Worm (Caenorhabditis elegans) whole organism, L2 larva: Measurements from ENCODE around the gene fbxa-190.

ENCODE experiments used
- C34F6.9 ChIP-seq: fragments of 150-350 bp; optimal IDR thresholded peaks from 2 replicates; lab custom pipeline; 2014; ENCODE audit warnings: missing biosample characterization, missing genetic modification characterization
- F13H6.1 ChIP-seq: sonication (generic microtip); optimal IDR thresholded peaks from 2 replicates; lab custom pipeline; 2016; ENCODE audit warnings: missing genetic modification characterization, missing compliant biosample characterization
- R02D3.7 ChIP-seq: fragments of 150-350 bp; optimal IDR thresholded peaks from 2 replicates; lab custom pipeline; 2014; ENCODE audit warnings: missing biosample characterization, missing genetic modification characterization
- Y55F3AM.14 ChIP-seq: fragments of 200-800 bp; sonication (Bioruptor generic); optimal IDR thresholded peaks from 2 replicates; lab custom pipeline; 2018; ENCODE audit warnings: mild to moderate bottlenecking, missing genetic modification characterization, missing compliant biosample characterization
- ZK546.5 ChIP-seq: sonication (generic microtip); optimal IDR thresholded peaks from 2 replicates; lab custom pipeline; 2017; ENCODE audit warnings: missing biosample characterization, missing genetic modification characterization
- aly-2 ChIP-seq: fragments of 150-350 bp; optimal IDR thresholded peaks from 2 replicates; lab custom pipeline; 2014; ENCODE audit warnings: missing biosample characterization, missing genetic modification characterization
- blmp-1 ChIP-seq: sonication (generic microtip); optimal IDR thresholded peaks from 2 replicates; lab custom pipeline; 2017; ENCODE audit warnings: missing genetic modification characterization, mild to moderate bottlenecking, missing compliant biosample characterization, antibody characterized with exemption, moderate library complexity; ENCODE audit not compliant: insufficient read depth
- ceh-16 ChIP-seq: fragments of 150-350 bp; optimal IDR thresholded peaks from 2 replicates; lab custom pipeline; 2014; ENCODE audit warnings: missing biosample characterization, missing genetic modification characterization
- ceh-82 ChIP-seq: fragments of 150-350 bp; optimal IDR thresholded peaks from 2 replicates; lab custom pipeline; 2014; ENCODE audit warnings: missing biosample characterization, missing genetic modification characterization
- crh-2 ChIP-seq: sonication (generic microtip); optimal IDR thresholded peaks from 2 replicates; lab custom pipeline; 2017; ENCODE audit warnings: missing biosample characterization, missing genetic modification characterization
- dmd-4 ChIP-seq: sonication (generic microtip); optimal IDR thresholded peaks from 2 replicates; lab custom pipeline; 2017; ENCODE audit warnings: missing biosample characterization, missing genetic modification characterization
- egl-27 ChIP-seq: sonication (generic microtip); optimal IDR thresholded peaks from 3 replicates; lab custom pipeline; 2017; ENCODE audit warnings: missing biosample characterization, missing genetic modification reagents, missing genetic modification characterization
- elt-1 ChIP-seq: fragments of 150-350 bp; optimal IDR thresholded peaks from 2 replicates; lab custom pipeline; 2014; ENCODE audit warnings: missing biosample characterization, missing genetic modification characterization
- elt-3 ChIP-seq: sonication (generic microtip); optimal IDR thresholded peaks from 2 replicates; lab custom pipeline; 2017; ENCODE audit warnings: missing biosample characterization, missing genetic modification characterization
- fos-1 ChIP-seq: fragments of 150-350 bp; optimal IDR thresholded peaks from 2 replicates; lab custom pipeline; 2014; ENCODE audit warnings: missing biosample characterization, missing genetic modification characterization
- gmeb-1 ChIP-seq: fragments of 150-350 bp; optimal IDR thresholded peaks from 2 replicates; lab custom pipeline; 2014; ENCODE audit warnings: missing biosample characterization, missing genetic modification characterization
- lin-11 ChIP-seq: fragments of 150-350 bp; sonication (generic microtip); optimal IDR thresholded peaks from 2 replicates; lab custom pipeline; 2014; ENCODE audit warnings: missing biosample characterization, missing genetic modification characterization, inconsistent platforms, mixed read lengths
- lin-13 ChIP-seq: fragments of 150-350 bp; optimal IDR thresholded peaks from 2 replicates; lab custom pipeline; 2014; ENCODE audit warnings: missing biosample characterization, missing genetic modification reagents, missing genetic modification characterization
- lin-39 ChIP-seq: fragments of 150-350 bp; optimal IDR thresholded peaks from 2 replicates; lab custom pipeline; 2014; ENCODE audit warnings: missing biosample characterization, missing genetic modification reagents, missing genetic modification characterization
- lsy-2 ChIP-seq, 2 experiments: fragments of 150-350 bp in 1 of 2; sonication (generic microtip) in 1 of 2; optimal IDR thresholded peaks; 2 replicates each; lab custom pipeline; 2014 to 2017; ENCODE audit warnings: missing biosample characterization in 2 of 2, missing genetic modification characterization in 2 of 2
- mab-5 ChIP-seq: fragments of 150-350 bp; optimal IDR thresholded peaks from 2 replicates; lab custom pipeline; 2014; ENCODE audit warnings: missing biosample characterization, missing genetic modification characterization
- mbf-1 ChIP-seq: sonication (generic microtip); optimal IDR thresholded peaks from 2 replicates; lab custom pipeline; 2017; ENCODE audit warnings: missing biosample characterization, missing genetic modification characterization
- mdl-1 ChIP-seq, 2 experiments: fragments of 150-350 bp in 1 of 2; sonication (generic microtip) in 1 of 2; optimal IDR thresholded peaks; 2 replicates each; lab custom pipeline; 2017; ENCODE audit warnings: missing biosample characterization in 2 of 2, missing genetic modification characterization in 2 of 2
- nhr-10 ChIP-seq: sonication (generic microtip); optimal IDR thresholded peaks from 2 replicates; lab custom pipeline; 2017; ENCODE audit warnings: missing biosample characterization, missing genetic modification characterization
- nhr-11 ChIP-seq: fragments of 150-350 bp; optimal IDR thresholded peaks from 2 replicates; lab custom pipeline; 2014; ENCODE audit warnings: missing biosample characterization, missing genetic modification characterization
- nhr-12 ChIP-seq: fragments of 150-350 bp; optimal IDR thresholded peaks from 2 replicates; lab custom pipeline; 2014; ENCODE audit warnings: missing biosample characterization, missing genetic modification characterization
- nhr-129 ChIP-seq: fragments of 150-350 bp; optimal IDR thresholded peaks from 2 replicates; lab custom pipeline; 2014; ENCODE audit warnings: missing biosample characterization, missing genetic modification characterization
- nhr-21 ChIP-seq: fragments of 150-350 bp; optimal IDR thresholded peaks from 2 replicates; lab custom pipeline; 2014; ENCODE audit warnings: missing biosample characterization, missing genetic modification characterization
- nhr-23 ChIP-seq: fragments of 150-350 bp; optimal IDR thresholded peaks from 2 replicates; lab custom pipeline; 2014; ENCODE audit warnings: missing biosample characterization, missing genetic modification reagents, missing genetic modification characterization
- nhr-237 ChIP-seq: fragments of 150-350 bp; optimal IDR thresholded peaks from 2 replicates; lab custom pipeline; 2014; ENCODE audit warnings: missing biosample characterization, missing genetic modification characterization
- nhr-6 ChIP-seq: fragments of 150-350 bp; optimal IDR thresholded peaks from 2 replicates; lab custom pipeline; 2014; ENCODE audit warnings: missing biosample characterization, missing genetic modification characterization
- nhr-77 ChIP-seq: fragments of 150-350 bp; optimal IDR thresholded peaks from 2 replicates; lab custom pipeline; 2014; ENCODE audit warnings: missing biosample characterization, missing genetic modification characterization
- peb-1 ChIP-seq: fragments of 150-350 bp; optimal IDR thresholded peaks from 2 replicates; lab custom pipeline; 2014; ENCODE audit warnings: missing biosample characterization, missing genetic modification characterization
- sem-4 ChIP-seq: fragments of 150-350 bp; optimal IDR thresholded peaks from 2 replicates; lab custom pipeline; 2014; ENCODE audit warnings: missing biosample characterization, missing genetic modification reagents, missing genetic modification characterization
- skn-1 ChIP-seq: sonication (generic microtip); optimal IDR thresholded peaks from 2 replicates; lab custom pipeline; 2017; ENCODE audit warnings: missing biosample characterization, missing genetic modification characterization
- sma-9 ChIP-seq, 2 experiments: fragments of 150-350 bp in 1 of 2; sonication (generic microtip) in 1 of 2; optimal IDR thresholded peaks; 2 replicates each; lab custom pipeline; 2014 to 2016; ENCODE audit warnings: missing genetic modification characterization in 2 of 2, mild to moderate bottlenecking in 1 of 2, missing biosample characterization in 1 of 2, missing compliant biosample characterization in 1 of 2, missing genetic modification reagents in 1 of 2, moderate library complexity in 1 of 2
- unc-39 ChIP-seq: fragments of 150-350 bp; optimal IDR thresholded peaks from 2 replicates; lab custom pipeline; 2014; ENCODE audit warnings: missing biosample characterization, missing genetic modification characterization
- unc-55 ChIP-seq: fragments of 150-350 bp; sonication (generic microtip); optimal IDR thresholded peaks from 3 replicates; lab custom pipeline; 2014; ENCODE audit warnings: missing biosample characterization, missing genetic modification reagents, missing genetic modification characterization
- zag-1 ChIP-seq: fragments of 150-350 bp; optimal IDR thresholded peaks from 2 replicates; lab custom pipeline; 2014; ENCODE audit warnings: missing biosample characterization, missing genetic modification characterization
- ztf-1 ChIP-seq: fragments of 200-800 bp; sonication (Bioruptor generic); conservative IDR thresholded peaks from 2 replicates; pipeline ENCODE4 v1.3.6; 2022; ENCODE audit warnings: missing genetic modification characterization, missing compliant biosample characterization
- ztf-11 ChIP-seq: sonication (generic microtip); optimal IDR thresholded peaks from 2 replicates; lab custom pipeline; 2017; ENCODE audit warnings: missing biosample characterization, missing genetic modification characterization
- ztf-4 ChIP-seq: fragments of 150-350 bp; optimal IDR thresholded peaks from 2 replicates; lab custom pipeline; 2014; ENCODE audit warnings: missing biosample characterization, missing genetic modification characterization

fbxa-190 gene

DNA sequence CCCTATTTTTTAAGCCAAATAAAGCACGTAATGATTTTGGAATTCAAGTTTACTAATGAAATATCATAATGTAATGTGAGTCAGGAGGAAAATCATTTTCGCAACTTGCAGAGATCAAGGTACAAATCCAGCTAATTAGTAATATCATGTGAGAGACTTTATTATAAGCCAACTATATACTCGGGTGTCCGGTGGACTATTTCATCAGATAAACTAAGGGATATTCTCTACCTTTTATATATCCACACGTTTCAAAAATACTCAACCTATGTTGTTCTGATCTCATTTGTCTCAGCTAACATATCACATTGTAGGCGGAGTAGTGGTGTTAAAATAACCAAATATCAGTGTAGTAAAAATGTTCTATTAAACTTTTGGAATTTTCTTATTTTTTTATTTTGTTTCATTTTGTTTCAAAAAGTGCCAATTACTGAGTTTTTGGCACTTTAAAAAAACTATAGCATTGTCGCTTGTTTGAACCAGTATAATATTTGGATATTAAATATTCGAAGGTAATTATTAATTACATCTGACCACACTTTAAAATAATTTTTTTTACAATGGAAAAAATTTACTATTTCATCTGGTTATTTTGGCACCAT, 17.7 kb downstream of the fbxa-190 start (continued):
- TF ChIP-seq elt-3 (tag; lab: Kevin White, UChicago): no peak
- peak; percentile 87 for TF ChIP-seq nhr-77 (tag; lab: Kevin White, UChicago)
- peak; percentile 87 for TF ChIP-seq gmeb-1 (tag; lab: Kevin White, UChicago)
- peak; percentile 92 for TF ChIP-seq nhr-237 (tag; lab: Kevin White, UChicago)
- TF ChIP-seq nhr-23: no peak
- peak; percentile 73 for TF ChIP-seq dmd-4 (tag; lab: Kevin White, UChicago)
- peak; percentile 84 for TF ChIP-seq C34F6.9

DNA sequence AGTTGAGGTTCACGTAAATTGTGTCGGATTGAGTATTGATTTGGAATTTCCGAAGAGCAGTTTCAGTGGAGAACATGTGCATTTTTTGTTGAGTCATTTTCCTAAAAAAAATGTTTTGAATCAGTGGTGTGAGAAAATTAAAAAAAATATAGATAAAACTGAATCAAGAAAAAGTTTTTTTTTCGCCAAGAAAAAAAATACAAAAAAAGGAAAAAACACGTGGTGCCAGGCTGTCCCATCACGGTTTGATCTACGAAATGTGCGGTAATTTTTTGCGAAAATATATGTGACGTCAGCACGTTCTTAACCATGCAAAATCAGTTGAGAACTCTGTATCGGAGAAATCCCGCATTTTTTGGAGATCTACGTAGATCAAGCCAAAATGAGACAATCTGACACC, 22.1 kb downstream of the fbxa-190 start, which contains the start of gene F56C3.9:
Gene F56C3.9 (minus strand): TSS at position 101 of the 400 bp plus-strand sequence.
- TF ChIP-seq unc-39 (tag; lab: Kevin White, UChicago) (no peak), mdl-1 (tag; optimal IDR thresholded peaks at IDR 0.05; lab: Kevin White, UChicago) (no peak), lin-39 (tag; lab: Kevin White, UChicago) (no peak), ztf-4 (no peak), R02D3.7 (tag; lab: Kevin White, UChicago) (no peak), C34F6.9 (no peak)
- TF ChIP-seq, all 48 proteins: peak for 0

DNA sequence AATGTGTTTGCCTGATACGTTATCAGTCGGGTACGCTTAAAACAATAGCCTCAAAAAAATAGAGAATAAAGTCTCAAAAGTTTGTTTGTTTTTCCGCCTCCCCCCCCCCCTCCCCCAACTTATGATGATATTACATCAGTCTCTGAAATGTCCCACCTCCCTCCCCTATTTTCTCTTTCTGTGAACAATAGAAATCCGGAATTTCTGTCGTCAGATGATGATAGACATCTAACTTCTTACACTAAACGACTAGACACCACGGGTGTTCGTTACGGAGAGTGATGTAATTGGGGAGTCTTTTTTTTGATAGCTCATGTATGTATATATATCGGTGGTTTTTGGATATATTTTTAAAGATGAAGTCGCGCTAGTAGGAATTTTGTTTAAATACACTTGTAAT, 22.6 kb downstream of the fbxa-190 start:
- no peak for TF ChIP-seq ztf-11 (tag; lab: Kevin White, UChicago)
- peak; percentile 42 for TF ChIP-seq nhr-129 (tag; lab: Kevin White, UChicago)

DNA sequence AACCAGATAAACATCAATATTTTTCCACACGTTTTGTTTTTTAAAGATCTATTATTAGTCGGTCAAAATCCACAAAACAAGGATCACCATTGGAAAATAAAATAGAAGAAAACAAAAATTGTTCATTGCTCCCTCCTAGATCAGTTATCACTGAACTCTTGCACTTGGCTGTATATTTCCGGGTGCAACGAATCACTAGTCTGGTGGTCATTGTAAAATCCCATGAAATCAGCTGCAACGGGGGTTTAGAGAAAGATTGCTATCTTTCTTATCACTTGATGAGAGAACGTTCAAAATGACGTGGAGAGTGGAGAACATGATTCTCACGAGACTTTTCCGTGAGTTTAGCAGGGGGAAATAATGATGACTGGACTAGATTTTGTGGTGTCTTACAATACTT, 24.0 kb downstream of the fbxa-190 start:
- TF ChIP-seq skn-1 (tag; lab: Kevin White, UChicago) (no peak), unc-55 (GFP tag; lab: Kevin White, UChicago) (no peak), unc-39 (tag; lab: Kevin White, UChicago) (no peak), sem-4 (tag; lab: Kevin White, UChicago) (no peak), ceh-82 (tag; lab: Kevin White, UChicago) (no peak), F13H6.1 (tag; lab: Kevin White, UChicago) (peak; percentile 66), lsy-2 (tag; optimal IDR thresholded peaks at IDR 0.05; lab: Kevin White, UChicago) (peak in 1 of 2 experiments; percentile 31), peb-1 (tag; lab: Kevin White, UChicago) (no peak), ztf-1 (GFP tag; lab: Robert Waterston, UW) (no peak), Y55F3AM.14 (no peak), elt-3 (tag; lab: Kevin White, UChicago) (no peak), mbf-1 (tag; lab: Kevin White, UChicago) (no peak), ZK546.5 (tag; lab: Kevin White, UChicago) (no peak), lin-13 (GFP tag; lab: Kevin White, UChicago) (no peak), sma-9 (GFP tag; optimal IDR thresholded peaks at IDR 0.05; lab: Kevin White, UChicago) (peak; percentile 88), sma-9 (tag; optimal IDR thresholded peaks at IDR 0.05; lab: Kevin White, UChicago) (no peak), nhr-23 (no peak), nhr-237 (tag; lab: Kevin White, UChicago) (no peak), crh-2 (tag; lab: Kevin White, UChicago) (no peak), nhr-10 (tag; lab: Kevin White, UChicago) (no peak), gmeb-1 (tag; lab: Kevin White, UChicago) (no peak), nhr-6 (no peak), zag-1 (tag; lab: Kevin White, UChicago) (no peak), fos-1 (tag; lab: Kevin White, UChicago) (peak; percentile 12), lin-11 (tag; lab: Kevin White, UChicago) (no peak), ztf-4 (no peak), ztf-11 (tag; lab: Kevin White, UChicago) (no peak), C34F6.9 (no peak), nhr-129 (tag; lab: Kevin White, UChicago) (peak; percentile 59), blmp-1 (no peak), nhr-11 (tag; lab: Kevin White, UChicago) (no peak), nhr-77 (tag; lab: Kevin White, UChicago) (no peak), elt-1 (tag; lab: Kevin White, UChicago) (no peak), dmd-4 (tag; lab: Kevin White, UChicago) (no peak), aly-2 (tag; lab: Kevin White, UChicago) (no peak), nhr-12 (tag; lab: Kevin White, UChicago) (no peak), ceh-16 (tag; lab: Kevin White, UChicago) (no peak), R02D3.7 (tag; lab: Kevin White, UChicago) (no peak), egl-27 (tag; lab: Kevin White, UChicago) (peak; percentile 49), mab-5 (no peak), nhr-21 (tag; lab: Kevin White, UChicago) (peak; percentile 64), mdl-1 (tag; optimal IDR thresholded peaks at IDR 0.05; lab: Kevin White, UChicago) (no peak)
